Fruit fly (Drosophila melanogaster): ENCODE results near the gene slx1.
A peak's percentile ranks its signal among the peaks of the same experiment; 100 is the strongest.

slx1 gene

DNA sequence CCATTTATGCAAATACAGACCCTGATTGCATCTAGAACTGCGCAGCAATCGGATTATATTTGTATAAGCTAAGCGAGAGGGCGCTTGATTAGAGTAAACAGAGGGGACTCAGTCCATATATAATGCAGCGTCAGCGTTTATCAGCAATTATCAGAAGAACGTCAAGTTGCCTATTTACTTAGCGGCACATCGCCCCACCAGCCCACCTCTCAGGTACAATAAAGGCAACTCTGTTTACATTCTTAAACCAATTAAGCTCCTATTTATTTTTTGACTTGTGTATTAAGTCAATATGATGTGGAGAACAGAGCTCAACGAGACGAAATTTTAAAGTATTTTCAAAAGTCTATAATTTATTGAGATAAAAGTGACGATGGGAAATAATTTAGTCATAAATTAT, 23.2 kb downstream of the slx1 start (continued):
- TF ChIP-seq disco-r (GFP tag; optimal IDR thresholded peaks at IDR 0.05) (peak; percentile 62), zen (tag; optimal IDR thresholded peaks at IDR 0.05) (peak; percentile 40), z (GFP tag; IDR thresholded peaks at IDR 0.05) (peak; percentile 63; the same call in 2 of the 3 replicates), CG12769 (tag; optimal IDR thresholded peaks at IDR 0.05) (no peak), CG14667 (GFP tag; IDR thresholded peaks at IDR 0.05) (no peak), danr (GFP tag; IDR thresholded peaks at IDR 0.05) (peak; percentile 60; the same call in 1 of the 2 replicates), Awh (GFP tag; IDR thresholded peaks at IDR 0.05) (peak; percentile 94), Doc2 (GFP tag; IDR thresholded peaks at IDR 0.05) (no peak), lmd (GFP tag; IDR thresholded peaks at IDR 0.05) (peak; percentile 24; the same call in 1 of the 2 replicates), CG17802 (tag; optimal IDR thresholded peaks at IDR 0.05) (peak; percentile 65), Camta (GFP tag; optimal IDR thresholded peaks at IDR 0.05) (peak; percentile 82), unc-4 (GFP tag; IDR thresholded peaks at IDR 0.05; ENCODE audit: partially characterized antibody) (no peak), Mes4 (GFP tag; optimal IDR thresholded peaks at IDR 0.05) (no peak), Ptx1 (GFP tag; IDR thresholded peaks at IDR 0.05) (peak; percentile 50), CG7987 (GFP tag; optimal IDR thresholded peaks at IDR 0.05) (peak; percentile 94), schlank (tag; optimal IDR thresholded peaks at IDR 0.05) (peak; percentile 75), CG18476 (GFP tag; optimal IDR thresholded peaks at IDR 0.05) (peak; percentile 87), CG1603 (tag; optimal IDR thresholded peaks at IDR 0.05) (peak; percentile 79), zf30C (GFP tag; optimal IDR thresholded peaks at IDR 0.05) (no peak), tap (tag; optimal IDR thresholded peaks at IDR 0.05) (peak; percentile 84), Nf-YC (tag; optimal IDR thresholded peaks at IDR 0.05) (peak; percentile 55), CG14050 (GFP tag; IDR thresholded peaks at IDR 0.05) (no peak), CG4328 (GFP tag; optimal IDR thresholded peaks at IDR 0.05) (peak; percentile 74), Fer2 (tag; optimal IDR thresholded peaks at IDR 0.05) (peak; percentile 83), crc (GFP tag; optimal IDR thresholded peaks at IDR 0.05) (peak; percentile 71)

dm6 chr3R:4666014-4666652, 24.4 kb downstream of the slx1 start:
- TF ChIP-seq danr (GFP tag; IDR thresholded peaks at IDR 0.05) (no peak), inv (GFP tag; IDR thresholded peaks at IDR 0.05; ENCODE audit: partially characterized antibody) (peak; percentile 30; the same call in 1 of the 2 replicates), kah (GFP tag; optimal IDR thresholded peaks at IDR 0.05) (no peak), CG14860 (GFP tag; IDR thresholded peaks at IDR 0.05; ENCODE audit: partially characterized antibody) (peak; percentile 63), MTF-1 (GFP tag; optimal IDR thresholded peaks at IDR 0.05; ENCODE audit: borderline replicate concordance) (no peak), CG2116 (GFP tag; optimal IDR thresholded peaks at IDR 0.05) (no peak), CG16779 (GFP tag; IDR thresholded peaks at IDR 0.05) (no peak), CG7963 (GFP tag; IDR thresholded peaks at IDR 0.05; ENCODE audit: partially characterized antibody) (0 out of 3 replicates have a peak, but pooled peaks have one; percentile 25), emc (GFP tag; optimal IDR thresholded peaks at IDR 0.05) (no peak), Dfd (GFP tag; optimal IDR thresholded peaks at IDR 0.05) (no peak), CG8359 (GFP tag; optimal IDR thresholded peaks at IDR 0.05; ENCODE audit: borderline replicate concordance) (no peak), mld (GFP tag; IDR thresholded peaks at IDR 0.05; ENCODE audit: partially characterized antibody) (peak; percentile 75), gem (tag; optimal IDR thresholded peaks at IDR 0.05) (no peak), tna (GFP tag; IDR thresholded peaks at IDR 0.05; ENCODE audit: partially characterized antibody) (peak; percentile 84), CG7987 (GFP tag; optimal IDR thresholded peaks at IDR 0.05) (no peak), lilli (GFP tag; optimal IDR thresholded peaks at IDR 0.05) (no peak), bsh (GFP tag; optimal IDR thresholded peaks at IDR 0.05) (no peak), CG10321 (GFP tag; IDR thresholded peaks at IDR 0.05) (no peak), p53 (GFP tag; optimal IDR thresholded peaks at IDR 0.05) (no peak), hb (GFP tag; IDR thresholded peaks at IDR 0.05; ENCODE audit: partially characterized antibody) (peak; percentile 64; the same call in 1 of the 3 replicates), CG11247 (GFP tag; IDR thresholded peaks at IDR 0.05) (no peak), wdn (GFP tag; IDR thresholded peaks at IDR 0.05) (no peak), crc (GFP tag; optimal IDR thresholded peaks at IDR 0.05) (no peak), CG12942 (GFP tag; optimal IDR thresholded peaks at IDR 0.05) (no peak), ase (GFP tag; IDR thresholded peaks at IDR 0.05) (no peak), CG17568 (GFP tag; optimal IDR thresholded peaks at IDR 0.05) (no peak), CG18599 (GFP tag; optimal IDR thresholded peaks at IDR 0.05) (no peak)
